Worm (Caenorhabditis elegans) whole organism, young adult: Measurements from ENCODE around the gene B0228.8.

ENCODE experiments used
- B0019.2 ChIP-seq: fragments of 200-800 bp; sonication (Bioruptor generic); conservative IDR thresholded peaks from 2 replicates; pipeline ENCODE4 v1.3.6; 2022; ENCODE audit warnings: missing genetic modification reagents, missing genetic modification characterization, missing compliant biosample characterization
- B0336.3 ChIP-seq: fragments of 200-800 bp; sonication (Bioruptor generic); IDR thresholded peaks from 2 replicates; pipeline ENCODE4 v1.3.6; 2022; ENCODE audit warnings: missing genetic modification characterization, missing compliant biosample characterization
- C17E4.6 ChIP-seq: fragments of 200-800 bp; sonication (Bioruptor generic); IDR thresholded peaks from 2 replicates; pipeline ENCODE4 v1.3.6; 2022; ENCODE audit warnings: missing genetic modification reagents, missing genetic modification characterization, missing compliant biosample characterization
- F10E7.11 ChIP-seq: sonication (generic microtip); optimal IDR thresholded peaks from 2 replicates; lab custom pipeline; 2017; ENCODE audit warnings: mild to moderate bottlenecking, missing genetic modification characterization, moderate library complexity, missing compliant biosample characterization
- F33H1.4 ChIP-seq: fragments of 200-800 bp; sonication (Bioruptor generic); IDR thresholded peaks from 2 replicates; pipeline ENCODE4 v1.3.6; 2022; ENCODE audit warnings: missing genetic modification reagents, missing genetic modification characterization, missing compliant biosample characterization
- F39B2.1 ChIP-seq: fragments of 200-800 bp; sonication (Bioruptor generic); IDR thresholded peaks from 2 replicates; pipeline ENCODE4 v1.3.6; 2022; ENCODE audit warnings: missing genetic modification reagents, missing genetic modification characterization, missing compliant biosample characterization
- F55B11.4 ChIP-seq: sonication (generic microtip); optimal IDR thresholded peaks from 2 replicates; lab custom pipeline; 2016; ENCODE audit warnings: missing compliant biosample characterization, missing genetic modification characterization, borderline replicate concordance; ENCODE audit not compliant: insufficient read depth
- Y53G8AR.9 ChIP-seq: fragments of 200-800 bp; sonication (Bioruptor generic); conservative IDR thresholded peaks from 2 replicates; pipeline ENCODE4 v1.3.6; 2022; ENCODE audit warnings: missing genetic modification reagents, missing genetic modification characterization, missing compliant biosample characterization
- Y67H2A.10 ChIP-seq: fragments of 200-800 bp; sonication (Bioruptor generic); conservative IDR thresholded peaks from 2 replicates; pipeline ENCODE4 v1.3.6; 2022; ENCODE audit warnings: missing genetic modification reagents, missing genetic modification characterization, missing compliant biosample characterization
- ZK185.1 ChIP-seq: sonication (generic microtip); optimal IDR thresholded peaks from 2 replicates; lab custom pipeline; 2016; ENCODE audit warnings: mild to moderate bottlenecking, missing genetic modification characterization, missing compliant biosample characterization; ENCODE audit not compliant: poor library complexity, severe bottlenecking
- ama-1 ChIP-seq, 3 experiments: fragments of 150-350 bp in 1 of 3; sonication (generic microtip) in 2 of 3; optimal IDR thresholded peaks; 2 replicates each; lab custom pipeline; 2014 to 2018; ENCODE audit warnings: missing biosample characterization in 2 of 3, missing genetic modification characterization in 2 of 3, missing genetic modification reagents in 2 of 3
- atf-7 ChIP-seq: sonication (generic microtip); optimal IDR thresholded peaks from 2 replicates; lab custom pipeline; 2017; ENCODE audit warnings: mild to moderate bottlenecking, missing genetic modification characterization, missing compliant biosample characterization
- attf-3 ChIP-seq: fragments of 200-800 bp; sonication (Bioruptor generic); conservative IDR thresholded peaks from 2 replicates; pipeline ENCODE4 v1.3.6; 2022; ENCODE audit warnings: missing genetic modification reagents, missing genetic modification characterization, missing compliant biosample characterization
- ceh-79 ChIP-seq: sonication (generic microtip); optimal IDR thresholded peaks from 2 replicates; lab custom pipeline; 2017; ENCODE audit warnings: mild to moderate bottlenecking, missing genetic modification characterization, missing compliant biosample characterization
- dpl-1 ChIP-seq: fragments of 150-350 bp; optimal IDR thresholded peaks from 2 replicates; lab custom pipeline; 2014; ENCODE audit warnings: missing biosample characterization, missing genetic modification reagents, missing genetic modification characterization
- efl-1 ChIP-seq: fragments of 150-350 bp; optimal IDR thresholded peaks from 2 replicates; lab custom pipeline; 2014; ENCODE audit warnings: missing biosample characterization, missing genetic modification reagents, missing genetic modification characterization
- ets-4 ChIP-seq: fragments of 200-800 bp; sonication (Bioruptor generic); optimal IDR thresholded peaks from 2 replicates; lab custom pipeline; 2018; ENCODE audit warnings: mild to moderate bottlenecking, missing genetic modification characterization, missing compliant biosample characterization
- let-607 ChIP-seq, 2 experiments: fragments of 200-800 bp in 1 of 2; sonication (Bioruptor generic) in 1 of 2; sonication (generic microtip) in 1 of 2; optimal IDR thresholded peaks; 2 replicates each; lab custom pipeline; 2016 to 2018; ENCODE audit warnings: mild to moderate bottlenecking in 2 of 2, missing compliant biosample characterization in 2 of 2, missing genetic modification characterization in 2 of 2, moderate library complexity in 2 of 2, missing genotype in 1 of 2
- lin-26 ChIP-seq: fragments of 200-800 bp; sonication (Bioruptor generic); IDR thresholded peaks from 2 replicates; pipeline ENCODE4 v1.3.6; 2022; ENCODE audit warnings: missing genetic modification reagents, missing genetic modification characterization, missing compliant biosample characterization
- lin-35 ChIP-seq, 3 experiments: fragments of 150-350 bp in 2 of 3; sonication (generic microtip) in 1 of 3; optimal IDR thresholded peaks; 2 replicates each; lab custom pipeline; 2014 to 2018; ENCODE audit warnings: missing biosample characterization in 3 of 3, missing genetic modification characterization in 3 of 3, missing genetic modification reagents in 3 of 3
- lin-40 ChIP-seq: sonication (generic microtip); optimal IDR thresholded peaks from 2 replicates; lab custom pipeline; 2016; ENCODE audit warnings: missing genetic modification characterization, mild to moderate bottlenecking, missing compliant biosample characterization, missing genotype, missing genetic modification reagents
- lin-54 ChIP-seq: fragments of 200-800 bp; sonication (Bioruptor generic); optimal IDR thresholded peaks from 2 replicates; lab custom pipeline; 2018; ENCODE audit warnings: mild to moderate bottlenecking, missing genetic modification characterization, missing compliant biosample characterization
- madf-3 ChIP-seq: fragments of 200-800 bp; sonication (Bioruptor generic); IDR thresholded peaks from 2 replicates; pipeline ENCODE4 v1.3.6; 2022; ENCODE audit warnings: missing genetic modification reagents, missing genetic modification characterization, missing compliant biosample characterization
- madf-6 ChIP-seq: fragments of 200-800 bp; sonication (Bioruptor generic); IDR thresholded peaks from 2 replicates; pipeline ENCODE4 v1.3.6; 2022; ENCODE audit warnings: missing genetic modification reagents, missing genetic modification characterization, missing compliant biosample characterization
- mxl-1 ChIP-seq: sonication (generic microtip); optimal IDR thresholded peaks from 2 replicates; lab custom pipeline; 2016; ENCODE audit warnings: missing genetic modification characterization, missing compliant biosample characterization
- nfyb-1 ChIP-seq: fragments of 200-800 bp; sonication (Bioruptor generic); IDR thresholded peaks from 2 replicates; pipeline ENCODE4 v1.3.6; 2022; ENCODE audit warnings: missing genetic modification reagents, missing genetic modification characterization, missing compliant biosample characterization
- nhr-80 ChIP-seq: sonication (generic microtip); optimal IDR thresholded peaks from 2 replicates; lab custom pipeline; 2016; ENCODE audit warnings: missing genetic modification characterization, missing compliant biosample characterization
- nhr-90 ChIP-seq: sonication (generic microtip); optimal IDR thresholded peaks from 2 replicates; lab custom pipeline; 2016; ENCODE audit warnings: missing genotype, mild to moderate bottlenecking, missing genetic modification characterization, missing compliant biosample characterization
- pbrm-1 ChIP-seq: fragments of 200-800 bp; sonication (Bioruptor generic); IDR thresholded peaks from 2 replicates; pipeline ENCODE4 v1.3.6; 2022; ENCODE audit warnings: missing genetic modification reagents, missing genetic modification characterization, missing compliant biosample characterization
- repo-1 ChIP-seq: sonication (generic microtip); optimal IDR thresholded peaks from 2 replicates; lab custom pipeline; 2017; ENCODE audit warnings: mild to moderate bottlenecking, missing genetic modification characterization, missing compliant biosample characterization
- rpc-1 ChIP-seq, 2 experiments: fragments of 150-350 bp in 1 of 2; sonication (generic microtip) in 1 of 2; optimal IDR thresholded peaks; 2 replicates each; lab custom pipeline; 2014 to 2018; ENCODE audit warnings: missing biosample characterization in 1 of 2, missing genetic modification characterization in 1 of 2, missing genetic modification reagents in 1 of 2, missing genotype in 1 of 2
- sdz-38 ChIP-seq: sonication (generic microtip); optimal IDR thresholded peaks from 2 replicates; lab custom pipeline; 2016; ENCODE audit warnings: missing genotype, missing genetic modification characterization, missing compliant biosample characterization
- snpc-1.3 ChIP-seq: sonication (generic microtip); optimal IDR thresholded peaks from 2 replicates; lab custom pipeline; 2017; ENCODE audit warnings: missing genetic modification characterization, mild to moderate bottlenecking, missing compliant biosample characterization, antibody characterized with exemption, moderate library complexity, missing genotype, missing genetic modification reagents; ENCODE audit not compliant: insufficient read depth
- snpc-3.4 ChIP-seq: sonication (generic microtip); optimal IDR thresholded peaks from 2 replicates; lab custom pipeline; 2017; ENCODE audit warnings: missing genetic modification characterization, mild to moderate bottlenecking, missing compliant biosample characterization, antibody characterized with exemption, moderate library complexity, missing genotype, missing genetic modification reagents
- somi-1 ChIP-seq: fragments of 200-800 bp; sonication (Bioruptor generic); optimal IDR thresholded peaks from 2 replicates; lab custom pipeline; 2018; ENCODE audit warnings: mild to moderate bottlenecking, missing genetic modification characterization, missing compliant biosample characterization
- sptf-2 ChIP-seq: fragments of 200-800 bp; sonication (Bioruptor generic); optimal IDR thresholded peaks from 2 replicates; lab custom pipeline; 2018; ENCODE audit warnings: mild to moderate bottlenecking, missing genetic modification characterization, missing compliant biosample characterization
- tlf-1 ChIP-seq: fragments of 200-800 bp; sonication (Bioruptor generic); optimal IDR thresholded peaks from 2 replicates; lab custom pipeline; 2018; ENCODE audit warnings: mild to moderate bottlenecking, missing genetic modification characterization, missing compliant biosample characterization
- unc-130 ChIP-seq: sonication (generic microtip); optimal IDR thresholded peaks from 2 replicates; lab custom pipeline; 2016; ENCODE audit warnings: missing genetic modification reagents, missing genetic modification characterization, missing compliant biosample characterization
- unc-62 ChIP-seq: fragments of 150-350 bp; optimal IDR thresholded peaks from 2 replicates; lab custom pipeline; 2014; ENCODE audit warnings: missing biosample characterization, missing genetic modification reagents, missing genetic modification characterization
- xnd-1 ChIP-seq: sonication (generic microtip); optimal IDR thresholded peaks from 2 replicates; lab custom pipeline; 2016; ENCODE audit warnings: missing genotype, missing genetic modification reagents, missing genetic modification characterization, missing compliant biosample characterization
- ztf-22 ChIP-seq: fragments of 200-800 bp; sonication (Bioruptor generic); optimal IDR thresholded peaks from 2 replicates; lab custom pipeline; 2018; ENCODE audit warnings: mild to moderate bottlenecking, missing genetic modification characterization, moderate library complexity, missing compliant biosample characterization

B0228.8 gene

DNA sequence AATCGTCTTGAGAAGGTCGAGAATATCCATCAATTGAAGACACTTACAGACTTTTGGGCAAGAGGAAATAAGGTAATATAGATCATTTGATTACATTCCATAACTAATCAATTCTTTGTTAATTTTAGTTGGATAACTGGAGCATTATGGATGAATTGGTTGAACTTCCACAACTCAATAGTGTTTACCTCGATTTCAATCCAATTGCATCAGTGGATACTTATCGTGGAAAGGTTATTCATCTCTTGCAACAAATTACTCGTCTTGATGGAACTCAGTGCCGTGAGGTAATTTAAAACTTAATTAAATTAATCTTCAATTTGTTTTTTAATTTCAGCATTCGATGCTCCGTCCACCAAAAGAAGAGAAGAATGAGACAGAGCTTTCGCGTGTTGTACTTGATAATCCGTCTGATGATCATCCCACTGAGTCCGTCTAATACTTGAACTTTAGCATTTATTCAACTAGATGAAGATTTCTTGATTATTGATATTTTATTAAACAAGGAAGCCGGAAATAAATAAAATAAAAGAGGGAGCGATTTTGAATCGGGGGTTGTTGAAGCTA, 12.2 kb upstream of the B0228.8 start:
- TF ChIP-seq repo-1 (tag; lab: Kevin White, UChicago) (peak; percentile 57), ztf-22 (GFP tag; lab: Kevin White, UChicago) (no peak), efl-1 (GFP tag; lab: Kevin White, UChicago) (no peak), ama-1 (optimal IDR thresholded peaks at IDR 0.05; lab: Kevin White, UChicago) (peak; percentile 68), ama-1 (GFP tag; optimal IDR thresholded peaks at IDR 0.05; lab: Kevin White, UChicago) (no peak), sptf-2 (GFP tag; lab: Kevin White, UChicago) (no peak), nhr-80 (tag; lab: Kevin White, UChicago) (no peak), lin-40 (tag; lab: Kevin White, UChicago) (no peak), snpc-3.4 (tag; lab: Kevin White, UChicago) (no peak), ZK185.1 (tag; lab: Kevin White, UChicago) (peak; percentile 31), Y53G8AR.9 (GFP tag; lab: Robert Waterston, UW) (0 out of 2 replicates have a peak, but pooled peaks have one; percentile 27), lin-35 (GFP tag; optimal IDR thresholded peaks at IDR 0.05; lab: Kevin White, UChicago) (peak in 1 of 3 experiments; percentile 16), lin-54 (GFP tag; lab: Kevin White, UChicago) (no peak), rpc-1 (optimal IDR thresholded peaks at IDR 0.05; lab: Kevin White, UChicago) (no peak), rpc-1 (tag; optimal IDR thresholded peaks at IDR 0.05; lab: Kevin White, UChicago) (no peak), dpl-1 (GFP tag; lab: Kevin White, UChicago) (no peak), nhr-90 (tag; lab: Kevin White, UChicago) (no peak), ceh-79 (no peak)

DNA sequence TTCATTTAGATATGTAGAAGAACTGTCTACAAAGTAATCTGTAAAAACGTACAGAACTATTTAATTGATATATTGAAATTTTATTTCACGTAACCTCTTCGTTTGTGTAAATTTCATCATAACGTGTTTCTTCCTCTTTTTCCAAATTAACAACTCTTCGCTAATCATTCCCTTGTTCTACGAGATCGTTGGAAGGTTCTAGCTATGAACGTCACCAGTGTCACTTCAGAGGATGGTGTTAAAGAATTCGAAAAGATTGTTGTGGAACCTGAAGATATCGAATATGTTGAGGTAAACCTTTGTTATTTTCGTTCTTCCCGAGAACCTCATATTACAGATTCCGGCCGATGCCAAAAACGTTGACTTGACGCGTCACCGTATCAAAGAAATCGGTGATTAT, 11.1 kb upstream of the B0228.8 start, which contains the start of gene C06A8.6:
TSS of gene C06A8.6 (plus strand) at position 89 of the 400 bp plus-strand sequence.
- TF ChIP-seq snpc-1.3 (tag; lab: Kevin White, UChicago) (no peak), madf-3 (GFP tag; lab: Robert Waterston, UW) (no peak)

DNA sequence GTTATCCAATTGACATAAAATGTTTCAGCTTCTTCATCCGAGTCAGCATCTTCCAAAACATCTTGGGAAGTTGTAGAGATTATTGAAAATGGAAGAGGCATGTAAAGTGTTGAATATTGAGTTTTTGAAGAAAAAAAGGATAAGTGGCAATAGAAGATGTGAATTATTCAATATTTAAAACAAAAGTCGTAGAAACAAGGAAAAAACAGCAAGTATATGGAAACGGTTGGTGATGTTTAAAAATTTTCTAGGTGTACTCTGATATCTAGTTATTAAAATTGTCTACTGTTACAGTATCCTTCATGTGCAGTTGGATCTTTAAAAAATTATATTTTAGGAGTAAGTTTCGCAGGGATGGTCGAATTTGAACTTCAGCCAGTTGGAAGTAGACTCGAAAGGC, 10.6 kb upstream of the B0228.8 start, which contains the start of gene C06A8.8:
TSS of gene C06A8.8 (minus strand) at position 101 of the 400 bp plus-strand sequence.
- TF ChIP-seq xnd-1 (tag; lab: Kevin White, UChicago) (no peak), C17E4.6 (GFP tag; lab: Robert Waterston, UW) (no peak), snpc-3.4 (tag; lab: Kevin White, UChicago) (no peak), ets-4 (GFP tag; lab: Kevin White, UChicago) (no peak), F10E7.11 (tag; lab: Kevin White, UChicago) (no peak), atf-7 (tag; lab: Kevin White, UChicago) (no peak), F55B11.4 (no peak), pbrm-1 (no peak), mxl-1 (tag; lab: Kevin White, UChicago) (no peak), B0336.3 (GFP tag; lab: Robert Waterston, UW) (no peak), somi-1 (GFP tag; lab: Kevin White, UChicago) (no peak), let-607 (tag; optimal IDR thresholded peaks at IDR 0.05; lab: Kevin White, UChicago) (no peak), F39B2.1 (no peak)

DNA sequence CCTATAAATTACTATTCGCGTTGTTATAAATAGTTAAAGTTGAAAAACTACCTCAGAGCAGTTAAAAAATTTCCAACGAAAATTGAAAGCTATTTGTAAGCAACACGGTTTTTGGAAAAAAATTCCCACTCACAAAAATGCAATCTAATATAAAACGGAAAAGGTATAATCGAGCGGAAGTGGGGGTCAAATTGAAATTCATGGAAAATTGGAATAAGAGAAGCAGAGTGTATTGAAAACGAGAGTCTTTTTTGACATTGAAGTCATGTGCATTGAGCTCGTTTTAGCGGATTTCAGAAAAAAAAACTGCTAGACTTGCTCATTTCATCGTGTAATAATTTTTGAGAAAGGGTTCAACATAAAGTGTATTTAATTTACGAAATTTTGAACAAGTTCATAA, 8.9 kb upstream of the B0228.8 start:
- no peak for TF ChIP-seq Y67H2A.10 (GFP tag; lab: Robert Waterston, UW)
- TF ChIP-seq F33H1.4: no peak
- TF ChIP-seq B0019.2 (GFP tag; lab: Robert Waterston, UW): no peak
- no peak for TF ChIP-seq sdz-38
- TF ChIP-seq nfyb-1 (GFP tag; lab: Robert Waterston, UW): no peak
- TF ChIP-seq xnd-1 (tag; lab: Kevin White, UChicago): no peak
- no peak for TF ChIP-seq sptf-2 (GFP tag; lab: Kevin White, UChicago)
- TF ChIP-seq attf-3 (GFP tag; lab: Robert Waterston, UW): no peak
- TF ChIP-seq tlf-1 (GFP tag; lab: Kevin White, UChicago): no peak
- no peak for TF ChIP-seq ZK185.1 (tag; lab: Kevin White, UChicago)
- no peak for TF ChIP-seq unc-130 (GFP tag; lab: Kevin White, UChicago)
- no peak for TF ChIP-seq unc-62
- TF ChIP-seq madf-6: no peak
- TF ChIP-seq F39B2.1: no peak
- TF ChIP-seq lin-26 (GFP tag; lab: Robert Waterston, UW): no peak
- no peak for TF ChIP-seq B0336.3 (GFP tag; lab: Robert Waterston, UW)
- no peak for TF ChIP-seq F10E7.11 (tag; lab: Kevin White, UChicago)
